Fruit fly (Drosophila melanogaster): Measurements from ENCODE around the gene 5-HT2A.
A peak's percentile ranks its signal among the peaks of the same experiment; 100 is the strongest.

Gene 5-HT2A

DNA sequence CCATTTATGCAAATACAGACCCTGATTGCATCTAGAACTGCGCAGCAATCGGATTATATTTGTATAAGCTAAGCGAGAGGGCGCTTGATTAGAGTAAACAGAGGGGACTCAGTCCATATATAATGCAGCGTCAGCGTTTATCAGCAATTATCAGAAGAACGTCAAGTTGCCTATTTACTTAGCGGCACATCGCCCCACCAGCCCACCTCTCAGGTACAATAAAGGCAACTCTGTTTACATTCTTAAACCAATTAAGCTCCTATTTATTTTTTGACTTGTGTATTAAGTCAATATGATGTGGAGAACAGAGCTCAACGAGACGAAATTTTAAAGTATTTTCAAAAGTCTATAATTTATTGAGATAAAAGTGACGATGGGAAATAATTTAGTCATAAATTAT, 52.3 kb downstream of the 5-HT2A start (continued):
- TF ChIP-seq CG11723 (GFP tag; optimal IDR thresholded peaks at IDR 0.05), result no peak
- no peak; the same call in 1 of the 2 replicates for TF ChIP-seq CG16779 (GFP tag; IDR thresholded peaks at IDR 0.05)
- no peak for TF ChIP-seq CG2129 (GFP tag; IDR thresholded peaks at IDR 0.05; ENCODE audit: partially characterized antibody)
- peak; percentile 93 for TF ChIP-seq CG31441 (GFP tag; IDR thresholded peaks at IDR 0.05)
- TF ChIP-seq exex (tag; optimal IDR thresholded peaks at IDR 0.05), result peak; percentile 75
- TF ChIP-seq CG6654 (GFP tag; optimal IDR thresholded peaks at IDR 0.05), result peak; percentile 60
- TF ChIP-seq eyg (GFP tag; optimal IDR thresholded peaks at IDR 0.05), result peak; percentile 89
- peak; percentile 56 for TF ChIP-seq chm (GFP tag; IDR thresholded peaks at IDR 0.05)
- TF ChIP-seq CG13894 (tag; optimal IDR thresholded peaks at IDR 0.05), result no peak
- peak; percentile 67 for TF ChIP-seq CG17568 (GFP tag; optimal IDR thresholded peaks at IDR 0.05)
- peak; percentile 71 for TF ChIP-seq pum (GFP tag; optimal IDR thresholded peaks at IDR 0.05)
- TF ChIP-seq her (GFP tag; optimal IDR thresholded peaks at IDR 0.05), result peak; percentile 68
- TF ChIP-seq Bdp1 (GFP tag; optimal IDR thresholded peaks at IDR 0.05), result no peak
- no peak for TF ChIP-seq Chrac-16 (GFP tag; optimal IDR thresholded peaks at IDR 0.05)
- TF ChIP-seq CG9797 (GFP tag; optimal IDR thresholded peaks at IDR 0.05), result peak; percentile 42
- TF ChIP-seq Optix (GFP tag; IDR thresholded peaks at IDR 0.05), result no peak
- peak; percentile 73 for TF ChIP-seq Antp (GFP tag; optimal IDR thresholded peaks at IDR 0.05)
- TF ChIP-seq CG34422 (GFP tag; IDR thresholded peaks at IDR 0.05), result peak; percentile 52; the same call in 1 of the 3 replicates
- TF ChIP-seq CG7271 (tag; optimal IDR thresholded peaks at IDR 0.05), result peak; percentile 74
- TF ChIP-seq nerfin-2 (GFP tag; IDR thresholded peaks at IDR 0.05; ENCODE audit: partially characterized antibody), result no peak
- TF ChIP-seq seq (GFP tag; IDR thresholded peaks at IDR 0.05), result peak; percentile 59; the same call in 1 of the 2 replicates
- no peak; the same call in 1 of the 2 replicates for TF ChIP-seq Ada2b (GFP tag; IDR thresholded peaks at IDR 0.05)
- peak; percentile 63 for TF ChIP-seq CG10565 (GFP tag; optimal IDR thresholded peaks at IDR 0.05)
- no peak for TF ChIP-seq bowl (GFP tag; IDR thresholded peaks at IDR 0.05)
- peak; percentile 83 for TF ChIP-seq CG14965 (GFP tag; optimal IDR thresholded peaks at IDR 0.05; ENCODE audit: borderline replicate concordance)
- peak; percentile 74 for TF ChIP-seq CG4328 (GFP tag; optimal IDR thresholded peaks at IDR 0.05)
- TF ChIP-seq gce (GFP tag; IDR thresholded peaks at IDR 0.05), result peak; percentile 86
- peak; percentile 83 for TF ChIP-seq HHEX (GFP tag; optimal IDR thresholded peaks at IDR 0.05)
- TF ChIP-seq Rx (GFP tag; IDR thresholded peaks at IDR 0.05), result peak; percentile 43; the same call in 1 of the 2 replicates
- TF ChIP-seq lov (optimal IDR thresholded peaks at IDR 0.05), result no peak
- TF ChIP-seq lov (GFP tag; IDR thresholded peaks at IDR 0.05), result peak; percentile 85
- peak; percentile 71 for TF ChIP-seq pnt (GFP tag; optimal IDR thresholded peaks at IDR 0.05)
- TF ChIP-seq Mrtf (GFP tag; IDR thresholded peaks at IDR 0.05), result no peak
- TF ChIP-seq dmrt99B (tag; optimal IDR thresholded peaks at IDR 0.05), result peak; percentile 85
- no peak for TF ChIP-seq ewg (GFP tag; optimal IDR thresholded peaks at IDR 0.05)
- no peak for TF ChIP-seq CG12659 (GFP tag; optimal IDR thresholded peaks at IDR 0.05)
- TF ChIP-seq CG12155 (GFP tag; optimal IDR thresholded peaks at IDR 0.05), result no peak
- peak; percentile 64 for TF ChIP-seq tin (GFP tag; optimal IDR thresholded peaks at IDR 0.05)
- peak; percentile 69 for TF ChIP-seq repo (GFP tag; optimal IDR thresholded peaks at IDR 0.05)
- peak; percentile 39 for TF ChIP-seq cato (GFP tag; optimal IDR thresholded peaks at IDR 0.05; ENCODE audit: borderline replicate concordance)
- peak; percentile 90 for TF ChIP-seq nerfin-1 (tag; optimal IDR thresholded peaks at IDR 0.05)
- no peak for TF ChIP-seq chn (GFP tag; optimal IDR thresholded peaks at IDR 0.05)
- peak; percentile 79 for TF ChIP-seq CG9727 (GFP tag; optimal IDR thresholded peaks at IDR 0.05)
- TF ChIP-seq C15 (GFP tag; IDR thresholded peaks at IDR 0.05), result peak; percentile 62; the same call in 1 of the 3 replicates
- peak; percentile 38 for TF ChIP-seq CG10431 (GFP tag; optimal IDR thresholded peaks at IDR 0.05)
- TF ChIP-seq mirr (GFP tag; optimal IDR thresholded peaks at IDR 0.05), result peak; percentile 59
- peak; percentile 82 for TF ChIP-seq CG10979 (tag; optimal IDR thresholded peaks at IDR 0.05)
- TF ChIP-seq CG11093 (GFP tag; IDR thresholded peaks at IDR 0.05), result peak; percentile 71; the same call in 1 of the 3 replicates
- TF ChIP-seq CG3995 (GFP tag; optimal IDR thresholded peaks at IDR 0.05), result no peak
- no peak for TF ChIP-seq Stat92E (GFP tag; optimal IDR thresholded peaks at IDR 0.05)
- TF ChIP-seq CG9609 (GFP tag; optimal IDR thresholded peaks at IDR 0.05), result no peak
